Fruit fly (Drosophila melanogaster) whole organism, pupa: ENCODE measurements around the gene CG33290.

Source experiments
- CG13204 ChIP-seq: fragments of 200-800 bp; sonication (Bioruptor generic); optimal IDR thresholded peaks from 2 replicates; lab custom pipeline; 2018; ENCODE audit warnings: missing biosample characterization, mild to moderate bottlenecking, missing genetic modification characterization, moderate library complexity
- CG34367 ChIP-seq: fragments of 200-800 bp; sonication (Bioruptor generic); optimal IDR thresholded peaks from 2 replicates; lab custom pipeline; 2018; ENCODE audit warnings: missing biosample characterization, mild to moderate bottlenecking, missing genetic modification characterization
- EcR ChIP-seq: fragments of 200-800 bp; sonication (Bioruptor generic); optimal IDR thresholded peaks from 3 replicates; lab custom pipeline; 2019; ENCODE audit warnings: missing biosample characterization, missing genetic modification characterization, mild to moderate bottlenecking, moderate library complexity, missing genetic modification reagents
- Pif1B ChIP-seq: fragments of 200-800 bp; sonication (Bioruptor generic); optimal IDR thresholded peaks from 3 replicates; lab custom pipeline; 2016; ENCODE audit warnings: missing biosample characterization, missing genetic modification characterization
- Snoo ChIP-seq: fragments of 200-800 bp; sonication (Bioruptor generic); optimal IDR thresholded peaks from 3 replicates; lab custom pipeline; 2017; ENCODE audit warnings: missing biosample characterization, mild to moderate bottlenecking, missing genetic modification characterization, inconsistent platforms
- fd96Ca ChIP-seq: fragments of 200-800 bp; sonication (Bioruptor generic); IDR thresholded peaks from 3 replicates; pipeline ENCODE4 v1.3.6; 2022; ENCODE audit warnings: missing biosample characterization, missing genetic modification characterization
- rn ChIP-seq: fragments of 200-800 bp; sonication (Bioruptor generic); IDR thresholded peaks from 2 replicates; pipeline ENCODE4 v1.3.6; 2022; ENCODE audit warnings: missing biosample characterization, missing genetic modification characterization

DNA sequence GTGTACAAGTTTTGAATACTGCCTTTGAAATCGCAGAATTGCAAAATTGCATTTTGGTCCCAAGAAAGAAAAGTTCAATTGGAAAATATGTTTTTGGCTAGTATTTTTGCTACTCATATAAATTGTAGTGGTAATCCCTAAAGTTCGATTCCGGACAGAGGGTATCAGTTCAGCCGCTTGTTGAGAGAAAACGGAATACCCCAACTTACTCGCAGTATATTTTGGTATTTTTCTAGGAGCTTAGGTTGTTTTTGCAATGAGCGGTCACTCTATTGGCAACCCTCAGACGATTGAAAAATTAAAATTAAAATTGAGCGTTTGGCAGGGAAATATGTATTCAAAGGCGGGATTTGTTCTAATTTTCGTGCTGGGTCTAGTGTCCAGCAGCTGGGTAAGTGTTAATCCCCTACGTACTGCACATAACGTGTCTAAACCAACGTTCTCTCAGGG, 32.2 kb downstream of the CG33290 start:
- TF ChIP-seq fd96Ca (GFP tag; lab: Robert Waterston, UW) (no peak), Snoo (no peak), EcR (GFP tag; lab: Kevin White, UChicago) (no peak), Pif1B (GFP tag; lab: Kevin White, UChicago) (no peak), CG13204 (GFP tag; lab: Kevin White, UChicago) (no peak), CG34367 (tag; lab: Kevin White, UChicago) (no peak), rn (GFP tag; lab: Robert Waterston, UW) (no peak)
